Fruit fly (Drosophila melanogaster): Measurements from ENCODE around the gene SNF4Agamma.

DNA sequence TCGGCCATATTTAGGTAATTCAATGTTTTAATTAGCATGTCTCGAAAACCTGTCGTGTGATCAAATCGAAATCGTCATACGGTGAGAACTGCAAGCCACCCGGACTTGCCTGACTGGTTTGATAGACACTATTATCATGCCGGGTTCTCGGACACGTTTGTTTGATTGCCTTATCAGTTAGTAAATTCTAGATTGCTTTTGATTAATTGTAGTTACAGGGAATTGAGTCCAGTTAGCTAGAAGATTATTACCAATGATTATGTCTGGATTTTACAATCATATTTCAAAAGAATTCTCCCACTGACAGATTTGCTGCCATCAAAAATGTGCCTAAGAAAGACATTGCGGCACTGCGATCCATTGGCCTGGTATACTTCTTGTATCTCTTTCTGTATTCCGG, 30.8 kb upstream of the SNF4Agamma start:
- TF ChIP-seq psq (optimal IDR thresholded peaks at IDR 0.05) (no peak), pan (optimal IDR thresholded peaks at IDR 0.05) (no peak), CG8478 (optimal IDR thresholded peaks at IDR 0.05) (no peak), usp (GFP tag; optimal IDR thresholded peaks at IDR 0.05) (no peak)

Measured in whole organism.